Fruit fly (Drosophila melanogaster) ovary, adult (tissue): ENCODE data around the gene CG3081.

Experiments used
- CG17801 ChIP-seq: fragments of 200-800 bp; optimal IDR thresholded peaks from 2 replicates; lab custom pipeline; 2019; ENCODE audit warnings: missing biosample characterization, mild to moderate bottlenecking, missing genetic modification characterization, moderate library complexity; ENCODE audit not compliant: partially characterized antibody

Gene CG3081

DNA sequence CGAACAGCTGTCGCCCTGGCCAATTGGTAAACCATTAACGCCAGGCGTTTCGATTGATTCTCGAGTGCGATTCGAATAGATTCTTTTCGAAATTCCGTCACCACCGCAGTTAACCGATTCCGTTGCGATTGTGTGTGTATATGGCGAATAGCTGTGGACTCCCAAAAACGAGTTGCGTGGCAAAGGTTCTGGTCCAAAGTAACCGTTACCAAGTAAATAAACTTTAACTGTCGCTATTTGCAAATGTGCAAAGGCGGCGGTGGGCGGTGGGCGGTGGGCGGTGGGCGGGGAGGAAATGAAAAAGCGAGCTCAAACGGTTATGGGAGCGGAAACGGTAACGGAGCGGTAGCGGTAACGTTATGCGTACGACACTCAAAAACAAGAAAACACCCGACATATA lies at the start of gene CG3081:
CG3081 (minus strand) TSS at position 101 of the 400 bp plus-strand sequence.
- no peak for TF ChIP-seq CG17801

DNA sequence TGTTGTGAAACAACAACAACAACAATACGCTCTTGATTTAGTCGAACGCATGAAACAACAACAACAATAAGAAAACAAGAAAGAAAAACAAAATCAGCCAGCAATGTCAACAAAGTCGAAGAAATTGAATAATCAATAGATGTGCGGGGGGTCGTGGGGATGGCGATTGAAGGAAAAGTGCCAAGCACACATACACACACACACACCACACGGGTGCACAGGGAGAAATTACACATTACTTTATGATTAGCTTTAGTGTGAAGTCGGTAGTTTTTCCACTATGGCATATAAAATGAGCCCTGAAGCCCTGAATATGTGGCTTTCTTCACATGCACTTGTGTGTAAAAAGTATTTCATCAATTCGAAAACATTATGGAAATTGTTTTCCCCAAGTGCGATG lies 49.2 kb upstream of the CG3081 start:
- TF ChIP-seq CG17801, result no peak

DNA sequence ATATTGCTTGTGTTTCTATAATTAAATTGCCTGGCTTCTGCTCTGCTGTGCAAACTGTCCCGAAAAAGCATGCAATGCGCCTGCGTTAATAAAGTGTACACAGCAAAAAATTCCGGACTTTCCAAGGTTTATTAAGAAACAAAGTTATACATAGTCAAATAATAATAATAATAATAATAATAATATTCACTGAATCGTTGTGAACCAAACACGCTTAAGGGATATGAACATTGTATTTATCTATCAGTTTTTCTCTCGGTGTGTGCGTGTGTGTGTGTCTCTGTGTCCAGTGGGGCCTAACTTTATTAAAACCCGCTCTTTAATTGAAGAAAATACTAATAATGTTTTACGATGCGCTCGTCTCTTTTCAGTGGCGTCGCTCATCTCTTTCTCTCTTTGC lies 47.4 kb upstream of the CG3081 start:
- no peak for TF ChIP-seq CG17801

DNA sequence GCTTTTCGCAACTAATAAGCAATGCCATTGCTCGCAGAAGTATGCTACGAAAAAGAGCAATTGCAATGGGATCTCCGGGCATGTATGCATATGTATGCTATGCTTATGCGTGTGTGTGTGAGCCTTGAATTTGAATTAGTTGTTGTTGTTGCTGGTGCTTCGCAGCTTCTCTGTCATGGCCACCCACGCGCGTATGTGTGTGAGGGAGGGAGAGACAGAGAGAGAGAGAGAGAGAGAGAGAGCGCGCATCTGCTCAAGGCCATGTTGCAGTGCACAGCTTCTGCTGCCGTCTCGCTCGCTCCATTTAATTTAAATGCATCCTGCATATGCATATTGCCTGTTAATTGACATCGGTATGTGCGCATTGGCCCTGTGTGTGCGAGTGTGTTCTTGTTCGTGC lies 47.0 kb upstream of the CG3081 start:
- no peak for TF ChIP-seq CG17801

DNA sequence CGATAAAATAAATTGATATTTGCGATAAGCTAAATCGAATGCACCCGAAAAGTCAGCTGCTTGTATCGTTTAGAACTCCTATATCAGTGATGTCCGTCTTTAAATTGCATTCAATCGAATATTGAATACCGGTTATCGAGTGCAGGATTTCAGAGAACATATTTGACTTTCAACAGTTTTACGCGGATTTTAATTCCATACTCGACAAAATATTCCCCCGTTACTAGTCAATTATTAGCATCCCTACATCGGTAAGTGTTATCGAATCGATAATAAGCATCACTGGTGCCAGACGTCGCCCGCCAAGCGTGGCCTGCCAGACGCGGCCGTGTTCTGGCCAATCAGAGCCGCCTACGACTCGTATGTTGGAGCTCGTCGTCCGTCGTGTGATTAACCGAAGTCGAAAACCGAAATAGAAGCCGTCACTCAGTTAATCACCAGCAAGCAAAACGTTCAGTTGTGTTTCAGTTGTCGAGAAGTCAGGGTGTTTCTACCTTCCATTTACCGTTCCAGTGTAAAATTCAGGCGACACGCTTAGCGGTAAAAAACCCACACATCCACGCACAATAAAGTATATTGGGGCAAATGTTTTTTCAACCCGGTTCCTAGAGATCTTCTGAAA lies 44.1 kb upstream of the CG3081 start, which contains the start of gene ctp:
ctp (plus strand) TSS at position 23 of the 622 bp plus-strand sequence.
- peak; percentile 81 for TF ChIP-seq CG17801

DNA sequence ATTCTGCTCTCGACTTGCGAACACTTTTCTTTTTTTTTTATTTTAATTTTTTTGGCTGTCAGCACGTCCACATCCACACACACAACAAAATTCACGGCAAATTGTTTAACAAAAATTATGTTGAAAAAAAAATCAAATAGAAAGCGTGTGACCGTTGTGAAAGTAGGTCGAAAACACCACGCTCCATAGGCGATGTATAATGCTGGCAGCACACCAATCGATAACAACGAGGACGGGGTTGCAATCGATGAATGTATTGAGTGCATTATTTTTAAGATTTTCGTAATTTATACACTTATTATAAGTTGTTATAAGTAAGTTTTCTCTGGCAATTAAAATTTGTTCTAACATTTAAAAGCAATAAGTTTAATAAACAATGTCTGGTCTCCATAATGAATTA lies 42.9 kb upstream of the CG3081 start, which contains the start of gene Pp2C1:
Pp2C1 (minus strand) TSS at position 181 of the 400 bp plus-strand sequence.
- no peak for TF ChIP-seq CG17801

DNA sequence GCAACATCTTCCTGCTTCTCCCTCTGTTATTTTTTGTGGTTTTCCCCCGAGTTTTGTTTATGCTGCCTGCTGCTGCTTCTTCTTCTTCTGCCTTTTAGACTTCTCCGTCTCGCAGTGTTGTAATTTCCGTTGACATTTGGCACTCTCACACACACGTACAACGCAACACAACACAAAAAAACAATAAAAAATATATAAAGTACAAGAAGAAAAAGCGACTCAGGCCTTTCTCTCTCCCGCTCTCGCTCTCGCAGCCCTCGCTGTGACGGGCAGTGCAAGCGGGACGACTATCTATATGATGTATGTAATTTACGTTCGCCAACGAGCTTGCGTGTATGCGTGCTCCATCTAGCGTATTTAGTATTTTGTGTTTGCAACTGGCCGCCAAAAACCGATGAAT lies 42.4 kb upstream of the CG3081 start:
- peak; percentile 94 for TF ChIP-seq CG17801

DNA sequence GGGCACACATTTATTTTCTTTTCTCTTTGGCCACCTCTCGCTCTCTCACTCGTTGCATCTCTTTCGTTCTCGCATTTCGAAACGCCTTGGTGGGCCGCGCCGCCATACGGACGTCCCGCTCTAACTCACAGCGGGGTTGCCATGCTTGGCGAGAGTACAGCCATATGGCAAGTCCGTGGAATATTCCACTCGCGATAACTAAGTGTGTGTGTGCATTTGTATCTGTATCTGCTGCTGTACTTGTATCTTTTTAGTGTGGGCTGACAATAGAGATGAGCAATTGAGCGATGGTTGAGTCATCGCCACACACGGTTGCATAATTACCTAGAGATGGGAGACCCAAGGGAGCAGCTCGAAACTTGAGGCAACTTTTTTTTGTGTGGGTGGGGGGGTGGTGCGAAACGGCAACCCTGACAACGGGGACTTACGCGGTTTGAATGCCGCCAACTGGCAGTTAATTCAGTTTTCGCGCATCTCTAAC lies 40.7 kb upstream of the CG3081 start:
- TF ChIP-seq CG17801, result peak; percentile 86

DNA sequence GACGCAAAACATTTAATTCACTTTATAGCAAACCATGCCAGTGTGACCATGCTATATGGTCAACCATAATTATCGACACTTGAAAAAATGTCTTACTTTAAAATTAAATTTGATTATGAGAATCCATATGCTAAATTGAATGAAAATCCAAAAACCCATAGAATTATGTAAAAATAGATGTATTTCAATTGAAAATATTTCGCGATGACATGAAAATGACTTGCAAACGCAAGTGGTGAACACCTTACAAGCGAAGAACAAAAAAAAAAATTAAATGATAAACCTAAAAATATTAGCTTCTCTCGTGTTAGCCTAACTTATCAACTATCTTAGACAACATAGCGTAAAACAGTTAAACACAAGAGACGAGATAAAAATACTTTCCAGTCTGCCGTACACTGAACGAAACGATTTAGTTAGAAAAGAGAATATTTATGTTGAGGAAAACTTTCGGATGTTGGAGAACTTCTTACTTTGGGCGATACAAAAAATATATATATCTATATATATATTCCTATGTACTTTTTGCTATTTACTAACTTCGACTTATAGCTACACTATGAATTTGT lies 36.1 kb upstream of the CG3081 start:
- peak; percentile 57 for TF ChIP-seq CG17801

DNA sequence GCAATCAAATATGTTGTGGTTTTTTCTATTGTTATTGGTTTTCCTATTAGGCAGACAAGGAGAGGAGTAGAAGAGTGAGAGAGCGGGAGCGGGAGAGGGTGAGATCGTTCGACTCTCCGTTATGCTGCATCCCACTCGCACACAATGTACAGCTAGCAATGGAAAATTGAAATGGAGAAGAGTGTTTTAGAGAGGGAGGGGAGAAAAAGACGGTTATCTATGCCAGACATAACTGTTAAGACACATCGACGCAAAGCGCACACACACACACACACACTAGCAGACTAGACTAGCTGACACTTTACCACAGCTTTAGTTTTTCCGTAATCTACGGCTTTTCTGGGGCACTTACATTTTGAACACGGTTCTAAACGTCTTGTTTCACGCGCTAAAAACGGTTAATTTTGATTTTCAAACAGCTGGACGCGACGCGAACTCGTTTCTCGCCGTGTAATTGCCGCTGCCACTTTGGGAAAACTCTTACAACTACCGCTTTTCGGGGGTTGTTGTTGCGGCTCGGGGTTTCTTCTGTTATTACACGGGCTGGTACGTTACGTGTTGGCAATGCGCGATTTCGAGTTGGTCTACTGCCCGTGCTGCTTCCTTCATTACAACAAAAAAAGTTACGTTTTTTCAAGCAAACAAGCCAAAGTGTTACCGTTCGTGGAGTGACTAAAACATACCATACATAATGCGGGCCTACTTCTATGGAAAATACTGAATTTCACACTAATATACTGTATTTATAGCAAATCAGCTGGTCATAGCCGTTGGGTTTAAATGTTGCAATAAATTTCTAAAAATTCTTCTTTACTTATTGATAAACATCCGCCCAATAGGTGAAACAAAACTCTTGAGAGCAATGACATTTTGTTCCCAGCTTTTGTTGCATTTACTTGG lies 35.4 kb upstream of the CG3081 start, which contains the start of gene fzr:
fzr (minus strand) TSS at position 625 of the 900 bp plus-strand sequence.
- no peak for TF ChIP-seq CG17801

DNA sequence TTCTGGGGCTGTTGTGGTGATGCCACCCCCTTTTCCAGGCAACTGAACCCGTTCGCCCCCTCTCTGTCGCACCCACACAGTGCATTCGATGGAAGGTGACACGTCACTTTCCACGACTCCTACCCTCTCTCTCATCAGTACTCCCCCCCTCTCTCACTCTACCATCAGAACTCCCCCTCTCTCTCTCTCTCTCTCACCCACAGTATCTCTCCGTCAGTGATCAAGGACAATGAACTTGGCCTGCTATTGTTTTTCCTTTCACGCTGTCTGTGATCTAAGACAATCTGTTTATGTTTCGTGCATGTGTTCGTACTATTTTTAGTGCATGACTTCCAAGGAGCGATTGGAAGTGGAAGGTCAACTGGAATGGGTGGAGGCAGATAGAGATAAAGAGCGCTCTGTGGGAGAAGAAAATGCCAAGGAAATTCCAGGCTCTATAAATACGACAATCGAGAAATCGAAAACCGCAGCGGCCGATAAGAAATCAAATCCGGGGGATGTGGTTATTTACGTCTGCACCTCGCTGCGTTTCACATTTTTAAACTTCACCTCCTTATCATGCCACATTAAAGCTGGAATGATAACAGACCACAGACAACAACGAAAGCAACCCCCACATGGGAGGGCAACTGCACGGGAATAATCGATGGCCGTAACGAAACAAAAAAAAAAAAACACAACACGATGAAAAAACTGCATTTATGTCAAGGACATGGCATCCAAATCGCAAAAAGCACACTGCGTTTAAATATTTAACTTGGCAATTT lies 34.5 kb upstream of the CG3081 start:
- no peak for TF ChIP-seq CG17801

DNA sequence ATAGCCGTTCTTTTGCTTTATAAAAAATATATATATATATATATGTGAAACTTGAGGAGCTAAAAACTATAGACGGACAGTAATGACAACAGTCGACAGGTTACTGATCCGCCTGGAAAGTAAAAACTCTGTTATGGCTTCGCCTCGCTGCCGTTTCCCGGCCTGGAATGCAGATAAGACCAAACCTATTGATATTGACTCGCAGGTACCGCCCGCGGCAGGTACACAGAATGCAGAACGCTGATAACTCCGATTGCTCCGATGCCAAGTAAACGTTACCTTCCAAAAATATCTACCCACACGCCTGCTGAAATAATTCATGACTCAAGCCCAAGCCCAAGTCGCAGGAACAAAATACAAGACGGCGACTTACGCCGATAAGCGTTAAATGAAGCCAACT lies 33.6 kb upstream of the CG3081 start:
- TF ChIP-seq CG17801, result no peak

DNA sequence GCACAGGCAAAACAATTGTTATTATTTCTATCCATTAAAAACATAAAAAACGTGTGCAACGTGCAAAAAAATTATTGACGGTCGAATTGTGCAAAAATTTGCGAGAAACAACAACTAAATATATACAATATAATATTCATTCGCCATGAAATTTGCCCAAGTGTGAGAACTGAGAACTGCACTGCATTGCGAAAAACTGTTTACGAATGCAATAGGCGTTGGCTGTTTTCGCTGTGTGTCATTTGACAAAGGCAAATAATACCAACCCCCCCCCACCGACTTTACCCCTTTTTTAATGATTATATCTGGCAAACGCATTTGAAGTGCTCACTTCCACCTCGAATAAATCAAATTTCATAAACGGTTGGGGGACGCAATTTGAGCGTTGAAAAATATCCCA lies 31.3 kb upstream of the CG3081 start:
- peak; percentile 5 for TF ChIP-seq CG17801

DNA sequence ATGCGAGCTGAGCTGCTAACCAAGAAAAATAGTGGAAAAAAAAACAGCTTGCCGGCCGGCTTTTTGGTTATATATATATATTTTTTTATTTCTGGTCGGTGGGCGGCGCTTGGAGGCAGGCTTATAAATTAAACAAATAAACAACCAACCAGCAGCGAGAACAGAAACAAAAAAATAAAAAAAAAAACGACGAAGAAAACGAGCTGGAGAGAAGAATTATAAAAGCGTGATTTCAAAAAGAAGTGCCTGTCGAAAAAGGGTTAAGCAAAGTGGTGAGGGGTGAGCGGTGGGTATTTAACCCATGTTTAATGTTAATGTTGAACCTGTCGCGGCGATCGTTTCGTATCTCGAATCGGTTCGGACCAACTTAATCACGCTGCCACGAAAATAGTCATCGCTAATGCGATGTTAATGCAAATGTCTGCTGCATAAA lies 27.4 kb upstream of the CG3081 start:
- TF ChIP-seq CG17801, result no peak

DNA sequence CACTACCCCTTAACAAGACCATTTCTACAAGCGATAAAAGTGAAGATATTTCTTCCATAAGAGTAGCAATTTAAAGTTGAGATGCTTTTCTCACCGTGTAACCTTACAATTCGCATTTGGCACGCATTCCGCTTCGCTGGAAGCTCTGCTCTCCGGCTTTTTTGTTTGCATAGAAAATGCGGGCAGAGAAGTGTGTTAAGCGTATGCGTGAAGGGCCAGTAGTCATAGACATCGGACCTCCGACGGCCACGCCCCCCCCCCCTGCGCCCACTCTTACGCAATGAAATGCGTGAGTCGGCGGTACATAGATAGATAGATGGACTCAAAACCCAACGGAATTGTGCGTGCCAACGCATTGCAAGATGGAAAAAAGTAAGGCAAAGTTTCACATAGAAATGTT lies 25.7 kb upstream of the CG3081 start:
- TF ChIP-seq CG17801, result no peak

DNA sequence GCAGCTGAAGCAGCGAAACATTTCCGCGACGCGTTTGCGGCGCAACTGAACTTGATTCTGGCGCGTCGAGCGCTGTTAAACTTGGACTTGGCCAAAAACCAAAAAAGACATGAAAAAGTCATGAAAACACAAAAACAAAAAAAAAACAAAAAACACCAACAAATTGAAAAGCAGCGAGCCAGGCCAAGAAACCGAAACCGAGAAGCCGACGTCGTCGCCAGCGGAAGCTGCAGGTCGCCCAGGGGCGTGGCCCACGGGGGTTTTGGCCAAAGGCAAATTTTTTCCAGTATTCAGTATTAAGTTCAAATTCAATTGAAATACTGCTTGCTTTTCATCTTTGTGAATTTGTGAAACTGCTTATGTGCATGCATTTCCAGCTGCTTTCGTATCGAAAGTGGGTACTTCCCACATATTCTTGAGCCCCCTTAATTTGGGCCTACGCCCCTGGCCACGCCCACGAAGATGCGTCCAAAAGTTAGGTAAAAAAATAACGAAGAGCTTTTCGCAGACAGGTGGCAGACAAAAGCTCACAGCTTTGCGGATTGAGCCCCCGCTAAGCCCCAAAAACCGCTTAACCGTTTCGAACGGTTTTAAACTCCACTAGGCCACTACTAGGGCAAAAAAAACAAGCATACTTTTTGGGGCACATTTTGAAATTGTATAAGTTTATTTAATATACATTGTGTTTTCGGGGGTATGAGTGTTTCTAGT lies 23.0 kb upstream of the CG3081 start, which contains the start of gene CG3009:
CG3009 (minus strand) TSS at position 51 of the 711 bp plus-strand sequence.
- peak; percentile 91 for TF ChIP-seq CG17801
